Fruit fly (Drosophila melanogaster): ENCODE data around the gene CG33493.

Gene CG33493

dm6 chr3L:10692459-10693217 is at the start of gene CG33493:
TSS of gene CG33493 (minus strand) at chr3L:10693167.
- TF ChIP-seq gt (GFP tag; IDR thresholded peaks at IDR 0.05), result no peak
- peak; percentile 41 for TF ChIP-seq CG34376 (GFP tag; optimal IDR thresholded peaks at IDR 0.05)
- TF ChIP-seq CG8359 (GFP tag; optimal IDR thresholded peaks at IDR 0.05; ENCODE audit: borderline replicate concordance), result no peak
- TF ChIP-seq Deaf1 (tag; optimal IDR thresholded peaks at IDR 0.05), result peak; percentile 2
- peak; percentile 62 for TF ChIP-seq Med (GFP tag)
- peak; percentile 19 for TF ChIP-seq gcm (GFP tag; optimal IDR thresholded peaks at IDR 0.05)
- no peak for TF ChIP-seq Max (GFP tag; optimal IDR thresholded peaks at IDR 0.05)
- TF ChIP-seq Mad (GFP tag; optimal IDR thresholded peaks at IDR 0.05), result no peak
- peak in 1 of 2 experiments; percentile 40 for TF ChIP-seq Pdp1 (GFP tag; optimal IDR thresholded peaks at IDR 0.05)

dm6 chr3L:10742225-10742624 is 49.3 kb upstream of the CG33493 start:
- TF ChIP-seq CG13894 (tag; optimal IDR thresholded peaks at IDR 0.05) (peak; percentile 65), Hey (tag; optimal IDR thresholded peaks at IDR 0.05) (peak; percentile 12), CG18476 (GFP tag; optimal IDR thresholded peaks at IDR 0.05) (no peak), abd-A (tag; optimal IDR thresholded peaks at IDR 0.05) (peak; percentile 83), CG15011 (GFP tag; optimal IDR thresholded peaks at IDR 0.05) (peak; percentile 13), CG6813 (GFP tag; optimal IDR thresholded peaks at IDR 0.05) (peak; percentile 2), CG13287 (GFP tag; IDR thresholded peaks at IDR 0.05; ENCODE audit: partially characterized antibody) (no peak)

- TF ChIP-seq Nf-YB (GFP tag; optimal IDR thresholded peaks at IDR 0.05) (no peak), bowl (GFP tag; IDR thresholded peaks at IDR 0.05) (no peak), tio (GFP tag; optimal IDR thresholded peaks at IDR 0.05) (no peak), Rfx (GFP tag; IDR thresholded peaks at IDR 0.05) (0 out of 2 replicates have a peak, but pooled peaks have one; percentile 7), bab2 (GFP tag; optimal IDR thresholded peaks at IDR 0.05) (peak; percentile 44), Ptx1 (GFP tag; IDR thresholded peaks at IDR 0.05) (no peak), Blimp-1 (GFP tag; optimal IDR thresholded peaks at IDR 0.05) (peak; percentile 26), CG7372 (GFP tag; IDR thresholded peaks at IDR 0.05) (peak; percentile 52; the same call in 1 of the 2 replicates), Scr (GFP tag; IDR thresholded peaks at IDR 0.05; ENCODE audit: partially characterized antibody) (no peak), maf-S (GFP tag; optimal IDR thresholded peaks at IDR 0.05) (no peak), Hr51 (GFP tag; optimal IDR thresholded peaks at IDR 0.05) (no peak), ttk (GFP tag; IDR thresholded peaks at IDR 0.05) (0 out of 2 replicates have a peak, but pooled peaks have one; percentile 10), CG32767 (GFP tag; IDR thresholded peaks at IDR 0.05) (0 out of 2 replicates have a peak, but pooled peaks have one; percentile 11), Dbx (GFP tag; IDR thresholded peaks at IDR 0.05) (0 out of 3 replicates have a peak, but pooled peaks have one; percentile 17), CG2875 (GFP tag; optimal IDR thresholded peaks at IDR 0.05) (peak; percentile 38), Xbp1 (GFP tag; optimal IDR thresholded peaks at IDR 0.05) (no peak), CG5953 (GFP tag; IDR thresholded peaks at IDR 0.05) (peak; percentile 71; the same call in 1 of the 2 replicates), CG10431 (GFP tag; optimal IDR thresholded peaks at IDR 0.05) (no peak), Ada2b (GFP tag; IDR thresholded peaks at IDR 0.05) (no peak), Eip74EF (GFP tag; optimal IDR thresholded peaks at IDR 0.05) (no peak), Med (GFP tag) (peak; percentile 68), nau (GFP tag; optimal IDR thresholded peaks at IDR 0.05) (peak; percentile 41), slbo (GFP tag; IDR thresholded peaks at IDR 0.05) (no peak), Atf6 (GFP tag; IDR thresholded peaks at IDR 0.05) (no peak), CG15514 (GFP tag; optimal IDR thresholded peaks at IDR 0.05) (peak; percentile 13), sob (GFP tag; IDR thresholded peaks at IDR 0.05) (peak; percentile 33; the same call in 1 of the 2 replicates), z (GFP tag; IDR thresholded peaks at IDR 0.05) (peak; percentile 63; the same call in 2 of the 3 replicates), D19B (GFP tag; optimal IDR thresholded peaks at IDR 0.05) (no peak), tll (GFP tag; optimal IDR thresholded peaks at IDR 0.05) (no peak), pum (GFP tag; optimal IDR thresholded peaks at IDR 0.05) (no peak)
These were observed 48.2 kb upstream of the CG33493 start for dm6 chr3L:10741120-10741519.

All from whole organism, embryonic.